Worm (Caenorhabditis elegans): ENCODE data around the gene dnj-24.

dnj-24 gene

ce11 chrIII:5464850-5465249 lies 41.0 kb upstream of the dnj-24 start:
- TF ChIP-seq hmg-1.1 (GFP tag; IDR thresholded peaks at IDR 0.05) (no peak), nhr-28 (tag; optimal IDR thresholded peaks at IDR 0.05) (peak; percentile 5), mdl-1 (tag; optimal IDR thresholded peaks at IDR 0.05) (peak in 1 of 2 experiments; percentile 10)

- no peak for TF ChIP-seq lim-7 (GFP tag; IDR thresholded peaks at IDR 0.05)
- TF ChIP-seq lsy-2 (tag; optimal IDR thresholded peaks at IDR 0.05) = no peak
- TF ChIP-seq mes-2 (tag; optimal IDR thresholded peaks at IDR 0.05; ENCODE audit: poor library complexity, severe bottlenecking) = no peak
- no peak for TF ChIP-seq T20F7.1 (GFP tag; optimal IDR thresholded peaks at IDR 0.05)
- TF ChIP-seq Y105C5A.15 (GFP tag; IDR thresholded peaks at IDR 0.05) = no peak
- TF ChIP-seq aha-1 (tag) = no peak
- TF ChIP-seq fos-1 (tag; optimal IDR thresholded peaks at IDR 0.05) = no peak
- TF ChIP-seq nhr-111 (GFP tag; optimal IDR thresholded peaks at IDR 0.05) = no peak
- TF ChIP-seq snpc-4 (tag; optimal IDR thresholded peaks at IDR 0.05) = no peak
- no peak for TF ChIP-seq Y75B8A.6 (GFP tag; IDR thresholded peaks at IDR 0.05)
- TF ChIP-seq dmd-6 (GFP tag; IDR thresholded peaks at IDR 0.05) = no peak
- no peak for TF ChIP-seq daf-8 (GFP tag; IDR thresholded peaks at IDR 0.05)
- TF ChIP-seq pqm-1 (tag; optimal IDR thresholded peaks at IDR 0.05) = no peak
- TF ChIP-seq ZK546.5 (tag; optimal IDR thresholded peaks at IDR 0.05) = no peak
- TF ChIP-seq aly-2 (tag; optimal IDR thresholded peaks at IDR 0.05) = no peak
- TF ChIP-seq nhr-77 (tag; optimal IDR thresholded peaks at IDR 0.05) = no peak
- TF ChIP-seq ztf-11 (tag; optimal IDR thresholded peaks at IDR 0.05) = no peak
- no peak for TF ChIP-seq set-16 (GFP tag; IDR thresholded peaks at IDR 0.05)
Measured at ce11 chrIII:5464077-5464476, 40.2 kb upstream of the dnj-24 start, which contains the start of gene F48E8.2. F48E8.2 (plus strand) TSS chrIII:5464377.

- TF ChIP-seq nhr-28 (tag; optimal IDR thresholded peaks at IDR 0.05) = no peak
- TF ChIP-seq hmg-1.1 (GFP tag; IDR thresholded peaks at IDR 0.05) = no peak
- no peak for TF ChIP-seq mxl-2 (GFP tag; conservative IDR thresholded peaks at IDR 0.05)
- no peak for TF ChIP-seq hlh-11 (tag; optimal IDR thresholded peaks at IDR 0.05)
- no peak for TF ChIP-seq dpl-1 (GFP tag; optimal IDR thresholded peaks at IDR 0.05)
- TF ChIP-seq mes-2 (tag; optimal IDR thresholded peaks at IDR 0.05; ENCODE audit: poor library complexity, severe bottlenecking) = no peak
- no peak for TF ChIP-seq ZK546.5 (tag; optimal IDR thresholded peaks at IDR 0.05)
- TF ChIP-seq lin-15B (tag; optimal IDR thresholded peaks at IDR 0.05) = no peak
- no peak for TF ChIP-seq nhr-102 (tag; optimal IDR thresholded peaks at IDR 0.05)
- no peak for TF ChIP-seq nhr-11 (tag; optimal IDR thresholded peaks at IDR 0.05)
- no peak for TF ChIP-seq dve-1 (tag; optimal IDR thresholded peaks at IDR 0.05; ENCODE audit: insufficient read depth)
Measured at ce11 chrIII:5461079-5461478, 37.2 kb upstream of the dnj-24 start, which contains the start of gene F48E8.3. F48E8.3 (plus strand) TSS chrIII:5461379.

- TF ChIP-seq T26A8.4 (GFP tag; IDR thresholded peaks at IDR 0.05) = 0 out of 2 replicates have a peak, but pooled peaks have one; percentile 20
- peak; percentile 31 for TF ChIP-seq aha-1 (tag)
- TF ChIP-seq Y105C5A.15 (GFP tag; IDR thresholded peaks at IDR 0.05) = no peak
Measured at ce11 chrIII:5453290-5453689, 29.4 kb upstream of the dnj-24 start, which contains the start of gene F48E8.4. F48E8.4 (plus strand) TSS chrIII:5453590.

ce11 chrIII:5450430-5450829 lies 26.5 kb upstream of the dnj-24 start, which contains the start of gene paa-1:
paa-1 (plus strand) TSS chrIII:5450730.
- TF ChIP-seq nhr-10 (tag; optimal IDR thresholded peaks at IDR 0.05) (no peak), mdt-29 (GFP tag; IDR thresholded peaks at IDR 0.05) (no peak), mxl-3 (GFP tag; optimal IDR thresholded peaks at IDR 0.05) (no peak), saeg-2 (GFP tag; IDR thresholded peaks at IDR 0.05) (no peak), gei-8 (GFP tag; optimal IDR thresholded peaks at IDR 0.05) (no peak), zfp-2 (tag; optimal IDR thresholded peaks at IDR 0.05) (no peak), fkh-10 (GFP tag; optimal IDR thresholded peaks at IDR 0.05) (no peak), duxl-1 (tag; optimal IDR thresholded peaks at IDR 0.05; ENCODE audit: poor library complexity) (no peak)

Data from whole organism, L4 larva.